Fruit fly (Drosophila melanogaster) whole organism, embryonic: ENCODE data around the gene CG16734.

Experiments used
- Abd-B ChIP-seq: fragments of 200-800 bp; sonication (Bioruptor generic); optimal IDR thresholded peaks from 2 replicates; lab custom pipeline; 2018; ENCODE audit warnings: missing biosample characterization, mild to moderate bottlenecking, missing genetic modification characterization, moderate library complexity
- Blimp-1 ChIP-seq: fragments of 200-800 bp; sonication (Bioruptor generic); optimal IDR thresholded peaks from 3 replicates; lab custom pipeline; 2018; ENCODE audit warnings: missing biosample characterization, missing genetic modification characterization, mild to moderate bottlenecking, moderate library complexity, missing genetic modification reagents
- C15 ChIP-seq: fragments of 200-800 bp; sonication (Bioruptor generic); IDR thresholded peaks from 3 replicates; pipeline ENCODE4 v1.3.6; 2022; ENCODE audit warnings: missing biosample characterization, missing genetic modification characterization
- CG10654 ChIP-seq: fragments of 200-800 bp; sonication (Bioruptor generic); optimal IDR thresholded peaks from 2 replicates; lab custom pipeline; 2016; ENCODE audit warnings: missing biosample characterization, missing genetic modification characterization
- CG12104 ChIP-seq: fragments of 200-800 bp; sonication (Bioruptor generic); optimal IDR thresholded peaks from 3 replicates; lab custom pipeline; 2016; ENCODE audit warnings: missing biosample characterization, missing genetic modification characterization
- CG12155 ChIP-seq: fragments of 200-800 bp; sonication (Bioruptor generic); optimal IDR thresholded peaks from 3 replicates; lab custom pipeline; 2016; ENCODE audit warnings: missing biosample characterization, missing genetic modification characterization
- CG13296 ChIP-seq: fragments of 200-800 bp; sonication (Bioruptor generic); optimal IDR thresholded peaks from 3 replicates; lab custom pipeline; 2018; ENCODE audit warnings: missing biosample characterization, mild to moderate bottlenecking, missing genetic modification characterization
- CG15073 ChIP-seq: fragments of 200-800 bp; sonication (Bioruptor generic); optimal IDR thresholded peaks from 2 replicates; lab custom pipeline; 2016; ENCODE audit warnings: missing biosample characterization, missing genetic modification characterization
- CG1603 ChIP-seq: fragments of 200-800 bp; sonication (Bioruptor generic); optimal IDR thresholded peaks from 2 replicates; lab custom pipeline; 2019; ENCODE audit warnings: missing biosample characterization, mild to moderate bottlenecking, missing genetic modification characterization, moderate library complexity
- CG17328 ChIP-seq: fragments of 200-800 bp; sonication (Bioruptor generic); IDR thresholded peaks from 2 replicates; pipeline ENCODE4 v1.3.6; 2022; ENCODE audit warnings: missing biosample characterization, missing genetic modification characterization
- CG2202 ChIP-seq: fragments of 200-800 bp; sonication (Bioruptor generic); optimal IDR thresholded peaks from 2 replicates; lab custom pipeline; 2018; ENCODE audit warnings: missing biosample characterization, mild to moderate bottlenecking, missing genetic modification characterization
- CG2875 ChIP-seq: fragments of 200-800 bp; sonication (Bioruptor generic); optimal IDR thresholded peaks from 2 replicates; lab custom pipeline; 2017; ENCODE audit warnings: missing biosample characterization, mild to moderate bottlenecking, missing genetic modification characterization, missing genetic modification reagents
- CG7372 ChIP-seq: fragments of 200-800 bp; sonication (Bioruptor generic); IDR thresholded peaks from 2 replicates; pipeline ENCODE4 v1.3.6; 2022; ENCODE audit warnings: missing biosample characterization, missing genetic modification characterization
- CG9437 ChIP-seq: fragments of 200-800 bp; sonication (Bioruptor generic); optimal IDR thresholded peaks from 2 replicates; lab custom pipeline; 2018; ENCODE audit warnings: missing biosample characterization, mild to moderate bottlenecking, missing genetic modification characterization
- Dip2 ChIP-seq: fragments of 200-800 bp; sonication (Bioruptor generic); IDR thresholded peaks from 2 replicates; pipeline ENCODE4 v1.3.6; 2022; ENCODE audit warnings: missing biosample characterization, missing genetic modification characterization
- H15 ChIP-seq: fragments of 200-800 bp; sonication (Bioruptor generic); IDR thresholded peaks from 3 replicates; pipeline ENCODE4 v1.3.6; 2022; ENCODE audit warnings: missing biosample characterization, missing genetic modification characterization
- Hr51 ChIP-seq, 2 experiments: fragments of 200-800 bp; sonication (Bioruptor generic); optimal IDR thresholded peaks; 2 replicates in 1 of 2; 3 replicates in 1 of 2; lab custom pipeline; 2016 to 2018; ENCODE audit warnings: missing biosample characterization in 2 of 2, missing genetic modification characterization in 2 of 2, mild to moderate bottlenecking in 1 of 2, moderate library complexity in 1 of 2
- Mad ChIP-seq: fragments of 200-800 bp; sonication (Bioruptor generic); optimal IDR thresholded peaks from 2 replicates; lab custom pipeline; 2016; ENCODE audit warnings: missing biosample characterization, missing genetic modification characterization
- Med ChIP-seq: fragments of 200-800 bp; sonication (Bioruptor generic); peaks from one replicate; lab custom pipeline; 2016; ENCODE audit warnings: missing biosample characterization, missing genetic modification characterization, mild to moderate bottlenecking, inconsistent platforms, moderate library complexity
- Myb ChIP-seq: fragments of 200-800 bp; sonication (Bioruptor generic); optimal IDR thresholded peaks from 2 replicates; lab custom pipeline; 2016; ENCODE audit warnings: missing biosample characterization, missing genetic modification characterization
- NC2β ChIP-seq: fragments of 200-800 bp; sonication (Bioruptor generic); optimal IDR thresholded peaks from 2 replicates; lab custom pipeline; 2016; ENCODE audit warnings: missing biosample characterization, missing genetic modification characterization
- NfI ChIP-seq: fragments of 200-800 bp; sonication (Bioruptor generic); optimal IDR thresholded peaks from 3 replicates; lab custom pipeline; 2018; ENCODE audit warnings: missing biosample characterization, mild to moderate bottlenecking, missing genetic modification characterization, moderate library complexity
- Ravus ChIP-seq: fragments of 200-800 bp; sonication (Bioruptor generic); IDR thresholded peaks from 2 replicates; pipeline ENCODE4 v1.3.6; 2022; ENCODE audit warnings: missing biosample characterization, missing genetic modification characterization
- Sry-β ChIP-seq: fragments of 200-800 bp; sonication (Bioruptor generic); optimal IDR thresholded peaks from 2 replicates; lab custom pipeline; 2018; ENCODE audit warnings: missing biosample characterization, mild to moderate bottlenecking, missing genetic modification characterization, moderate library complexity
- TFAM ChIP-seq: fragments of 200-800 bp; sonication (Bioruptor generic); optimal IDR thresholded peaks from 2 replicates; lab custom pipeline; 2017; ENCODE audit warnings: missing biosample characterization, missing genetic modification characterization, inconsistent platforms
- Usf ChIP-seq: fragments of 200-800 bp; sonication (Bioruptor generic); optimal IDR thresholded peaks from 2 replicates; lab custom pipeline; 2017; ENCODE audit warnings: missing genotype, missing biosample characterization, missing genetic modification characterization
- Xrp1 ChIP-seq: fragments of 200-800 bp; sonication (Bioruptor generic); IDR thresholded peaks from 2 replicates; pipeline ENCODE4 v1.3.6; 2022; ENCODE audit warnings: missing biosample characterization, missing genetic modification characterization
- aop ChIP-seq: fragments of 200-800 bp; sonication (Bioruptor generic); IDR thresholded peaks from 2 replicates; pipeline ENCODE4 v1.3.6; 2022; ENCODE audit warnings: missing biosample characterization, missing genetic modification characterization
- ase ChIP-seq: fragments of 200-800 bp; sonication (Bioruptor generic); IDR thresholded peaks from 3 replicates; pipeline ENCODE4 v1.3.6; 2022; ENCODE audit warnings: missing biosample characterization, missing genetic modification characterization
- bab2 ChIP-seq: fragments of 200-800 bp; sonication (Bioruptor generic); optimal IDR thresholded peaks from 2 replicates; lab custom pipeline; 2016; ENCODE audit warnings: missing biosample characterization, missing genetic modification characterization
- danr ChIP-seq: fragments of 200-800 bp; sonication (Bioruptor generic); IDR thresholded peaks from 2 replicates; pipeline ENCODE4 v1.3.6; 2022; ENCODE audit warnings: missing biosample characterization, missing genetic modification characterization
- dmrt99B ChIP-seq: fragments of 200-800 bp; sonication (Bioruptor generic); optimal IDR thresholded peaks from 2 replicates; lab custom pipeline; 2018; ENCODE audit warnings: missing biosample characterization, mild to moderate bottlenecking, missing genetic modification characterization, moderate library complexity
- ewg ChIP-seq: fragments of 200-800 bp; sonication (Bioruptor generic); optimal IDR thresholded peaks from 3 replicates; lab custom pipeline; 2017; ENCODE audit warnings: mild to moderate bottlenecking, missing biosample characterization, missing genetic modification reagents, missing genetic modification characterization
- eyg ChIP-seq: fragments of 200-800 bp; sonication (Bioruptor generic); optimal IDR thresholded peaks from 3 replicates; lab custom pipeline; 2016; ENCODE audit warnings: missing biosample characterization, missing genetic modification characterization
- fd3F ChIP-seq: fragments of 200-800 bp; sonication (Bioruptor generic); optimal IDR thresholded peaks from 2 replicates; lab custom pipeline; 2018; ENCODE audit warnings: missing biosample characterization, mild to moderate bottlenecking, missing genetic modification characterization, moderate library complexity
- fd96Cb ChIP-seq: fragments of 200-800 bp; sonication (Bioruptor generic); optimal IDR thresholded peaks from 2 replicates; lab custom pipeline; 2018; ENCODE audit warnings: missing biosample characterization, mild to moderate bottlenecking, missing genetic modification characterization, moderate library complexity
- gsb-n ChIP-seq: fragments of 200-800 bp; sonication (Bioruptor generic); optimal IDR thresholded peaks from 3 replicates; lab custom pipeline; 2018; ENCODE audit warnings: missing biosample characterization, mild to moderate bottlenecking, missing genetic modification characterization
- h ChIP-seq: fragments of >200 bp; optimal IDR thresholded peaks from 2 replicates; lab custom pipeline; 2017
- ken ChIP-seq: fragments of 200-800 bp; sonication (Bioruptor generic); IDR thresholded peaks from 3 replicates; pipeline ENCODE4 v1.3.6; 2022; ENCODE audit warnings: missing biosample characterization, missing genetic modification characterization
- nau ChIP-seq: fragments of 200-800 bp; sonication (Bioruptor generic); optimal IDR thresholded peaks from 3 replicates; lab custom pipeline; 2017; ENCODE audit warnings: missing biosample characterization, mild to moderate bottlenecking, missing genetic modification characterization, missing genetic modification reagents
- otp ChIP-seq: fragments of 200-800 bp; sonication (Bioruptor generic); IDR thresholded peaks from 3 replicates; pipeline ENCODE4, ENCODE4 v1.3.6; 2022; ENCODE audit warnings: missing biosample characterization, missing genetic modification characterization
- p53 ChIP-seq: fragments of 200-800 bp; sonication (Bioruptor generic); optimal IDR thresholded peaks from 2 replicates; lab custom pipeline; 2016; ENCODE audit warnings: missing biosample characterization, missing genetic modification characterization
- phol ChIP-seq: fragments of 200-800 bp; sonication (Bioruptor generic); optimal IDR thresholded peaks from 3 replicates; lab custom pipeline; 2018; ENCODE audit warnings: missing biosample characterization, mild to moderate bottlenecking, missing genetic modification characterization, moderate library complexity
- pum ChIP-seq: fragments of 200-800 bp; sonication (Bioruptor generic); optimal IDR thresholded peaks from 2 replicates; lab custom pipeline; 2016; ENCODE audit warnings: missing biosample characterization, missing genetic modification characterization
- sim ChIP-seq: fragments of 200-800 bp; sonication (Bioruptor generic); IDR thresholded peaks from 2 replicates; pipeline ENCODE4 v1.3.6; 2022; ENCODE audit warnings: missing biosample characterization, missing genetic modification characterization
- stc ChIP-seq: fragments of 200-800 bp; sonication (Bioruptor generic); IDR thresholded peaks from 2 replicates; pipeline ENCODE4 v1.3.6; 2022; ENCODE audit warnings: missing biosample characterization, missing genetic modification characterization
- tgo ChIP-seq: fragments of 200-800 bp; sonication (Bioruptor generic); IDR thresholded peaks from 3 replicates; pipeline ENCODE4 v1.3.6; 2022; ENCODE audit warnings: missing biosample characterization, missing genetic modification characterization
- tio ChIP-seq: fragments of 200-800 bp; sonication (Bioruptor generic); optimal IDR thresholded peaks from 2 replicates; lab custom pipeline; 2017; ENCODE audit warnings: missing biosample characterization, missing genetic modification characterization, inconsistent platforms
- tll ChIP-seq, 2 experiments: fragments of 200-800 bp in 1 of 2; fragments of >200 bp in 1 of 2; sonication (Bioruptor generic) in 1 of 2; optimal IDR thresholded peaks; 2 replicates each; lab custom pipeline; 2017 to 2019; ENCODE audit warnings: missing biosample characterization in 2 of 2, missing genetic modification characterization in 2 of 2, mild to moderate bottlenecking in 1 of 2, moderate library complexity in 1 of 2
- trem ChIP-seq: fragments of 200-800 bp; optimal IDR thresholded peaks from 3 replicates; lab custom pipeline; 2019; ENCODE audit warnings: missing biosample characterization, mild to moderate bottlenecking, missing genetic modification characterization, moderate library complexity
- zen2 ChIP-seq: fragments of 200-800 bp; sonication (Bioruptor generic); IDR thresholded peaks from 3 replicates; pipeline ENCODE4 v1.3.6; 2022; ENCODE audit warnings: missing biosample characterization, missing genetic modification characterization; ENCODE audit not compliant: partially characterized antibody

Gene CG16734

DNA sequence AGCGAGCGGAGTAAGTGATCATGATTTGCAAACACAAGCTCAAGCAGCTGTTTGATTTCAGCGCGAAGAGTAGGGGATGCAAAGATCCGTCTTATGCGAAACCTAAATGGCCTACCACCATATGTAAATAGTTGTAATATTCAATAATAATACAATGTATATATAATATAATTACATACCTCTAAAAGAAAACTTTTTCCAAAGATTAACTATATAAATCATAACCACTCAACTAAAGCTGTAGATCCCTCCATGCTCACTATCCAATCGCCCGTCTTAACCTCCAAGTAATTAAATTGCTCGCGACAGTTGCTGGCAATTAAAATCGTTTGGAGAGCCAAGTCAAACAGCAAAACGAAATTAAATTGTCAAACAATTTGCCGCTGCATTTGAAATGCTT is 27.5 kb upstream of the CG16734 start (continued):
- TF ChIP-seq TFAM (GFP tag; lab: Kevin White, UChicago) (no peak), CG12104 (GFP tag; lab: Kevin White, UChicago) (peak; percentile 37), Blimp-1 (GFP tag; lab: Kevin White, UChicago) (peak; percentile 31), CG2875 (GFP tag; lab: Kevin White, UChicago) (peak; percentile 4), Xrp1 (GFP tag; lab: Robert Waterston, UW) (peak; percentile 67; the same call in 1 of the 2 replicates), phol (peak; percentile 75), CG15073 (GFP tag; lab: Kevin White, UChicago) (no peak), CG12155 (GFP tag; lab: Kevin White, UChicago) (peak; percentile 74), Med (GFP tag; lab: Kevin White, UChicago) (peak; percentile 83), Usf (GFP tag; lab: Kevin White, UChicago) (peak; percentile 60), CG17328 (GFP tag; lab: Robert Waterston, UW) (peak; percentile 64), tgo (GFP tag; lab: Robert Waterston, UW) (peak; percentile 76), trem (no peak), eyg (GFP tag; lab: Kevin White, UChicago) (no peak), C15 (0 out of 3 replicates have a peak, but pooled peaks have one; percentile 30), NC2β (GFP tag; lab: Kevin White, UChicago) (no peak), CG1603 (tag; lab: Kevin White, UChicago) (peak; percentile 8), nau (no peak), CG10654 (GFP tag; lab: Kevin White, UChicago) (peak; percentile 63), CG7372 (peak; percentile 69), gsb-n (tag; lab: Kevin White, UChicago) (no peak), Sry-β (GFP tag; lab: Kevin White, UChicago) (no peak), stc (GFP tag; lab: Robert Waterston, UW) (peak; percentile 78), dmrt99B (tag; lab: Kevin White, UChicago) (peak; percentile 84), aop (GFP tag; lab: Robert Waterston, UW) (no peak), Ravus (GFP tag; lab: Robert Waterston, UW) (peak; percentile 51), otp (GFP tag; lab: Robert Waterston, UW) (no peak), ken (no peak), pum (GFP tag; lab: Kevin White, UChicago) (no peak), danr (GFP tag; lab: Robert Waterston, UW) (peak; percentile 65), Dip2 (GFP tag; lab: Robert Waterston, UW) (0 out of 2 replicates have a peak, but pooled peaks have one; percentile 34), zen2 (GFP tag; lab: Robert Waterston, UW) (no peak), CG13296 (peak; percentile 50), sim (GFP tag; lab: Robert Waterston, UW) (0 out of 2 replicates have a peak, but pooled peaks have one; percentile 31), ewg (GFP tag; lab: Kevin White, UChicago) (peak; percentile 50), fd3F (GFP tag; lab: Kevin White, UChicago) (peak; percentile 74), H15 (peak; percentile 73; the same call in 2 of the 3 replicates), NfI (GFP tag; lab: Kevin White, UChicago) (peak; percentile 64), ase (GFP tag; lab: Robert Waterston, UW) (peak; percentile 73; the same call in 2 of the 3 replicates), Abd-B (GFP tag; lab: Kevin White, UChicago) (peak; percentile 55), fd96Cb (tag; lab: Kevin White, UChicago) (peak; percentile 75), CG9437 (GFP tag; lab: Kevin White, UChicago) (peak; percentile 44), h (lab: Kevin White, UChicago) (no peak), Hr51 (GFP tag; optimal IDR thresholded peaks at IDR 0.05; lab: Kevin White, UChicago) (peak; percentile 1 to 87), CG2202 (no peak), Mad (GFP tag; lab: Kevin White, UChicago) (no peak), tio (GFP tag; lab: Kevin White, UChicago) (peak; percentile 36), tll (GFP tag; optimal IDR thresholded peaks at IDR 0.05; lab: Kevin White, UChicago) (no peak), Myb (GFP tag; lab: Kevin White, UChicago) (no peak), p53 (no peak), bab2 (GFP tag; lab: Kevin White, UChicago) (no peak)
